Fruit fly (Drosophila melanogaster) ovary, adult (tissue): ENCODE measurements around the gene Arpc4.

Source experiments
- CG17801 ChIP-seq: fragments of 200-800 bp; optimal IDR thresholded peaks from 2 replicates; lab custom pipeline; 2019; ENCODE audit warnings: missing biosample characterization, mild to moderate bottlenecking, missing genetic modification characterization, moderate library complexity; ENCODE audit not compliant: partially characterized antibody

Gene Arpc4

DNA sequence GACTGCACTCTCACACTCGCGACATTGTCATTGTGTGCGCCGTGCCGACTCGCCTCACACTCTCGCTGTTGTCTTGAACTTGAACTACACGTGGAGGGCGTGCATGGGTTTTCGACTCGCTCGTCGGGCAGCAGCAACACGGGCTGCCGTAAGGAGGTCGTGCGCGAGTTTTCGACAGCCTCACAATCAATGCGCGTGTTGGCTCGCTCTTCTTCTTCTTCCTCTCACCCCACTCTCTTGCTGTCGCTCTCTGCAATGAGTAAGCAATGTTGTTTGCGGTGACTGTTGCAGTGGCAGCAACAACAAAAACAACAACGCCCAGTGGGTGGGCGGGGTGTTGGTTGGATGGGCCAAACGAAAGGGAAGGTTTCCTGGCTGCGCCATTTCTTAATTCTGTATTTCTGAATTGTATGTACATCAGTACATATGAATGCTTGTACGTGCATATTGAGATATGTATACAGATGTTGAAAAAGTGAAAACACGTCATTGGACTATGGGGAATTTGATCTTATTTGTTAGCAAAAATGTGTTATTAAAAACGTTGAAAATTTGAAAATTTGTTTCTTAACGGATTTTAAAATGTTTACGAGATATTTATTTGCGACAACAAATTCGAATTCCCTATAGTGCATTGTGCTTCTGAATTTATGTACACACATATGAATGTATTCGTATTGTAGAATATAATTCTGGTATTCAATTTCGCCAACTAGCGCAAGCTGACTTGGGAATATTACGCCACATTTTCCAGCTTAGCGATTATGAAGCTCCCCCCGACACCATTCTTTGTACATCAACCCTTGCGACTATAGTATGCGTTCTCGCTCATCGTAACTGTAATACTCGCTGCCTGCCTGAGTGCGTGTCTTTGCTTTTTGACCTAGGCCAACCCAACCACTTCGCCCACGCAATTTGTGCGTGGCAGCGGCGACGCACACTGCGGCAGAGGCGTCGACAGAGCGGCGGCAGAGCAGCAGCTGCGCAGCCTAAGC, 36.3 kb upstream of the Arpc4 start:
- TF ChIP-seq CG17801 (GFP tag; lab: Kevin White, UChicago), result peak; percentile 75

DNA sequence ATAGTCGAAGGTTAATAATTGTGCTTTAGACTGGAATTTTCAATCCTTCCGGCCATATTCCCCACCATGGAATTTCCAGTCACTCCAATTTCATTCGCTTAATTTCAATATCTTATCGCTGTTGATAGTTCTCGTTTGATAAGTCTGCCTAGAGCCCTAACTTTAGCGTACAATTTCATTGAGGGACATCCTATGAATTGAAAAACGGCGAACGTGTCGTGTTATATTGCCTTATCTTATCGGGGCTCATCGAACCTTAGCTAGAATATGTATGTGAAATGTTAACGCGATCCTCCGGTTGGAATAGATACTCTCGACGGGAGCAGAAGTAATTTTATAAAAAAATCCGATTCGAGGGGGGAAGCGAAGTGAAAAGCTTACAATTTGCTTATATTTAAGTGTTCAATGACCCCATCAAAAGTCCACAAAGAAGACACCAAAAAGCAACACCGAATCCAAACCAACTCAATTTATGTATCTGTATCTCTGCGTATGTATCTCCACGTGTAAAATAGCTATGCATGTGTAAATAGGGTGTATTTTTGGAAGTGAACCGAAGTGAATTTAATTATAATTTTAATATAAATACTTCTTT, 35.2 kb upstream of the Arpc4 start:
- no peak for TF ChIP-seq CG17801 (GFP tag; lab: Kevin White, UChicago)

dm6 chr2L:6090365-6090764, 34.6 kb upstream of the Arpc4 start:
- TF ChIP-seq CG17801 (GFP tag; lab: Kevin White, UChicago), result no peak

DNA sequence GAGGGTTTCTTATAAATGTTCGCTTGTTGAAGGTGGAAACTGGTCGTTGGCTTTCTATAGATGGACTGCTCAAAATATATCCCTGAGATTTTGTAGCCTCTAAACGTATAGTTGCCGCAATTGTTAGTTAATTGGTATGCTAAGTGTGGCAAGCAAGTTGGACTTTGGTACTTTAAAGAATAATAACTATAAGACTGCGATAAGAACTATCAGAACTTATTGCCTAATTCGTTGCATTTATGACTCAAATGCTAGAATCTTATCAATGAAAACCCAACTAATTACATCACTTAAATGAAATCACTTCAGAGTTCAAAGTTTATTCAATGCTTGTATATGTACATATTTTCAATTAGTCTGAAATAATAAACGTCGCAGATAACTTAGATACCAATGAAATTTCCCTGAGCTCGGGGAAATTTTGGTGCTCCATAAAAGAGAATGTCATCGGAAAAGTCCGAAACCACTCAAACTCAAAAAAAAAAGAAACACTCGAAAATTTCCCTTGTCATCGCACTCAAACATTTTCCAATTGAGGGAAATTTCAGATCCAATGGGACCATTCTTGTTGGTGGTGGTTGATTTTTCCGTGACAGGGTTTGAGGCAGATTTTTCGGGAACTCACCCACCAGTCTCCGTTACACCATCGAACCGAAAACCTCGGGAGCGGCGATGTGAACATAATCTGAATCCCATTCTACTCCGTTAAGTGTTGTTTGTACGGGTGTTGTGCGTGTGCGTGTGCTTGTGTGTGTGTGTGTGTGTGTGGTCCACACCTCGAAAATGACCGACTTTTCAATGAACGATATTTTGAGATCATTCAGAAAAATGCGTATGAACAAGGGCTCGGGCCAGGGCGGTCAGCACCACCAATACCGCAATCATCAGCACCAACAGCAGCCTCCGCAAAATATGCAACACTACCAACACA, 33.9 kb upstream of the Arpc4 start, which contains the start of gene CG45075:
Gene CG45075 (plus strand): TSS at position 627 of the 931 bp plus-strand sequence.
- no peak for TF ChIP-seq CG17801 (GFP tag; lab: Kevin White, UChicago)

DNA sequence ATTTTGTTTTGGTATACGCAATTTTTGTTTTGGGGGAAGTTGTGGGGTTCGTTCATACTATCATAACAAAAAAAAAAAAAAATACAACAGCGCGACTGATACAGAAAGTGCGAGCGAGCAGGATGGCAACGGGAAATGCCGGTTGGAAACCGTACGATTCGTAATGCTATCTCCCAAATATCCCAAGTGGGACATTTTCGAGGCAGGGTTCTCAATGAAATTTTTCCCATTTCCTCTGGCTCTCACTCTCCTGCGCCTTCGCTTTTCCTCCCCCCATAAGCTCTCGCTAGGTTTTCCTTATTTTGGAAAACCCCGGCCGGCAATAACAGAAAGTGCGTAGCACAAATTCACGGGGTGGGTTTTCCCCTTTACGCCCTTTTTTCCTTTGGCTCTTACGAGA, 32.6 kb upstream of the Arpc4 start:
- TF ChIP-seq CG17801 (GFP tag; lab: Kevin White, UChicago), result no peak

dm6 chr2L:6098479-6099269, 26.3 kb upstream of the Arpc4 start, which contains the start of gene CG9175:
TSS of gene CG9175 (minus strand) at chr2L:6098966.
- peak; percentile 30 for TF ChIP-seq CG17801 (GFP tag; lab: Kevin White, UChicago)

dm6 chr2L:6099270-6099644, 25.7 kb upstream of the Arpc4 start:
- no peak for TF ChIP-seq CG17801 (GFP tag; lab: Kevin White, UChicago)

- peak; percentile 59 for TF ChIP-seq CG17801 (GFP tag; lab: Kevin White, UChicago)
Measured at dm6 chr2L:6100202-6100689, 24.7 kb upstream of the Arpc4 start, which contains the start of gene stai. TSS of gene stai (plus strand) at chr2L:6100377.

DNA sequence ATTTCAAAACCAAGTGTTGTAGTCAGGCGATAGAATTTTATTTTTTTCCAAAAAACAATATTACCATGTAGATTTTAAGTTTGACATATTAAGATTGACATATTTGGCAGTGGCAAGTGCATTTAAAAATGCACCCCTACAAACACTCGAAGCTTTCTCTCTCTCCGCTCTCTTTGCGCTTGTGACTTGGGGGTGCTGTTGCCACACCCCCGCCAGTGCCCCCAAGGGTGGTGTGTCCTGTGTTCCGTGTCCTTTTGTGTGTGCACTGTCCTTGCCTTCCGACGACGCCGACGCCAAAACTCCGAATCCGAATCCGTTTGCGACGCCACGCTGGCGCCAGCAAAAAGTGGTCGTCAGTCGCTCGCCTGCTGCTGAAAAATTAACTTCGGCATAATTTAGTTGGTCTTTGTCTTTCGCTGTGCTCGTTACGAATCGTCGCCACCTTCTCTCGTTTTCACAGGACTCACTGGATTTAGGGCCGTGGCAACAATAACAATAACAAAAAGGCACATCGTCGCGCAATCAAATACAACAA, 15.6 kb upstream of the Arpc4 start:
- TF ChIP-seq CG17801 (GFP tag; lab: Kevin White, UChicago), result no peak

DNA sequence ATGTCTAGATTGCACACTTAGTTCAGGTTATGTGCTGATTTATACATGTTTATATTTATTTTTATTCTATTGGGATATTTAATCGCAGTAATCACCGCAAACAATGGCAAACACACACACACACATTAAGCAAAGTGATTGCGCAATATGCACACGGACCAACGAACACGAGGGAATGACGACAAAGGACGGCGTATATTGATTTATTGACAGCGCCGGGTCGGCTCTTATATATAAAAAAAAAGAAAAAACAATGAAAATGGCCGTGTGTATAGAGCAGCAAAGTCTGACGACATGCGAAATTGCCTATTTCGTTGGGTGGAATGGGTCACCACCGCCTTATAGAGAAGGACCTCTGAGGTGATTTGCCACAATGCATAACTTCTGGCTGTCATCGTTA, 14.2 kb upstream of the Arpc4 start:
- no peak for TF ChIP-seq CG17801 (GFP tag; lab: Kevin White, UChicago)

- TF ChIP-seq CG17801 (GFP tag; lab: Kevin White, UChicago), result no peak
Measured at dm6 chr2L:6118212-6118611, 6.7 kb upstream of the Arpc4 start, which contains the start of gene CG31642. TSS of gene CG31642 (plus strand) at chr2L:6118512.

dm6 chr2L:6127478-6127877, 2.5 kb downstream of the Arpc4 start, which contains the start of gene WDR79:
TSS of gene WDR79 (minus strand) at chr2L:6127775.
- TF ChIP-seq CG17801 (GFP tag; lab: Kevin White, UChicago), result no peak

DNA sequence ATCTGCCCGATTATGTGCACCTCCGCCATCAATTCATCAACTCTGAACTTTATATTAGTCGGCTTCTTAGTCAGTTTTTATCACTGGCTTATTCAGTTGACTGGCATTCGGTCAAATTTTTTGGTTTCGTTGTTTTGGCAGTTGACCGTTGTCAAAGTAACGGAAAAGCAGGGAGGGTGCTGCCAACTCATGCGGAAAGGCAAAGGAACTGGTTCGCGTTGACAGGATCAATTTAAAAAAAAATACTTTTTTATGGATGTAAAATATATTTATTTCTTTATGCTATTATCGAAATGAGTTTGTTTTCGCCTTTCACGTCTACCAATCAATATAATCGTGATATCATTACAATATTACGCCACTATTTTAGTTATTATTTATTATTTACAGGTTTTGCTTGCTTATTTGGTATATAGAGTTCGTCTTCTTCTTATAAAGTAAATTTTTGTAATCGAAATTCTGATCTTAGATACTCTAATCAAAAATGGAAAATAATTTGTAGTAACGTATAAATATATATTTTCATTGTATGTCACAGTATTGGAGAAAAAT, 5.7 kb downstream of the Arpc4 start, which contains the start of the genes B9d2, tctn and CG9222:
Gene B9d2 (minus strand): TSS at position 130 of the 552 bp plus-strand sequence.
Gene tctn (minus strand): TSS at position 130 of the 552 bp plus-strand sequence.
Gene CG9222 (plus strand): TSS at position 502 of the 552 bp plus-strand sequence.
- TF ChIP-seq CG17801 (GFP tag; lab: Kevin White, UChicago), result no peak
